Worm (Caenorhabditis elegans) whole organism, young adult: ENCODE data around the gene B0244.17.

Experiments
- B0261.1 ChIP-seq: sonication (generic microtip); optimal IDR thresholded peaks from 2 replicates; lab custom pipeline; 2016; ENCODE audit warnings: mild to moderate bottlenecking, missing genetic modification characterization, moderate library complexity, missing compliant biosample characterization
- F33H1.4 ChIP-seq: fragments of 200-800 bp; sonication (Bioruptor generic); IDR thresholded peaks from 2 replicates; pipeline ENCODE4 v1.3.6; 2022; ENCODE audit warnings: missing genetic modification reagents, missing genetic modification characterization, missing compliant biosample characterization
- F39B2.1 ChIP-seq: fragments of 200-800 bp; sonication (Bioruptor generic); IDR thresholded peaks from 2 replicates; pipeline ENCODE4 v1.3.6; 2022; ENCODE audit warnings: missing genetic modification reagents, missing genetic modification characterization, missing compliant biosample characterization
- F52B5.7 ChIP-seq: sonication (generic microtip); optimal IDR thresholded peaks from 2 replicates; lab custom pipeline; 2016; ENCODE audit warnings: mild to moderate bottlenecking, missing genetic modification characterization, missing compliant biosample characterization
- F57A8.1 ChIP-seq: fragments of 200-800 bp; sonication (Bioruptor generic); optimal IDR thresholded peaks from 2 replicates; lab custom pipeline; 2018; ENCODE audit warnings: mild to moderate bottlenecking, missing genetic modification characterization, moderate library complexity, missing compliant biosample characterization
- K11D2.4 ChIP-seq: fragments of 200-800 bp; sonication (Bioruptor generic); IDR thresholded peaks from 2 replicates; pipeline ENCODE4 v1.3.6; 2022; ENCODE audit warnings: missing genetic modification reagents, missing genetic modification characterization, missing compliant biosample characterization
- K12H6.12 ChIP-seq: fragments of 200-800 bp; sonication (Bioruptor generic); optimal IDR thresholded peaks from 2 replicates; lab custom pipeline; 2018; ENCODE audit warnings: mild to moderate bottlenecking, missing genetic modification characterization, missing compliant biosample characterization
- T07F8.4 ChIP-seq: sonication (generic microtip); optimal IDR thresholded peaks from 2 replicates; lab custom pipeline; 2016; ENCODE audit warnings: mild to moderate bottlenecking, missing genetic modification characterization, moderate library complexity, missing compliant biosample characterization
- T26A5.8 ChIP-seq: sonication (generic microtip); optimal IDR thresholded peaks from 2 replicates; lab custom pipeline; 2016; ENCODE audit warnings: missing genetic modification characterization, missing compliant biosample characterization
- Y53F4B.3 ChIP-seq: fragments of 200-800 bp; sonication (Bioruptor generic); IDR thresholded peaks from 2 replicates; pipeline ENCODE4 v1.3.6; 2022; ENCODE audit warnings: missing genetic modification reagents, missing genetic modification characterization, missing compliant biosample characterization
- Y67H2A.10 ChIP-seq: fragments of 200-800 bp; sonication (Bioruptor generic); conservative IDR thresholded peaks from 2 replicates; pipeline ENCODE4 v1.3.6; 2022; ENCODE audit warnings: missing genetic modification reagents, missing genetic modification characterization, missing compliant biosample characterization
- ZK185.1 ChIP-seq: sonication (generic microtip); optimal IDR thresholded peaks from 2 replicates; lab custom pipeline; 2016; ENCODE audit warnings: mild to moderate bottlenecking, missing genetic modification characterization, missing compliant biosample characterization; ENCODE audit not compliant: poor library complexity, severe bottlenecking
- akir-1 ChIP-seq: fragments of 200-800 bp; sonication (Bioruptor generic); optimal IDR thresholded peaks from 2 replicates; lab custom pipeline; 2018; ENCODE audit warnings: mild to moderate bottlenecking, missing genetic modification characterization, moderate library complexity, missing compliant biosample characterization
- ama-1 ChIP-seq, 3 experiments: fragments of 150-350 bp in 1 of 3; sonication (generic microtip) in 2 of 3; optimal IDR thresholded peaks; 2 replicates each; lab custom pipeline; 2014 to 2018; ENCODE audit warnings: missing biosample characterization in 2 of 3, missing genetic modification characterization in 2 of 3, missing genetic modification reagents in 2 of 3
- atf-7 ChIP-seq: sonication (generic microtip); optimal IDR thresholded peaks from 2 replicates; lab custom pipeline; 2017; ENCODE audit warnings: mild to moderate bottlenecking, missing genetic modification characterization, missing compliant biosample characterization
- cebp-1 ChIP-seq, 2 experiments: fragments of 200-800 bp in 1 of 2; sonication (Bioruptor generic) in 1 of 2; sonication (generic microtip) in 1 of 2; IDR thresholded peaks in 1 of 2; optimal IDR thresholded peaks in 1 of 2; 2 replicates each; pipeline versions ENCODE4 v1.3.6 to Lab custom; 2017 to 2022; ENCODE audit warnings: missing compliant biosample characterization in 2 of 2, missing genetic modification characterization in 2 of 2, mild to moderate bottlenecking in 1 of 2, missing genetic modification reagents in 1 of 2, moderate library complexity in 1 of 2
- ceh-100 ChIP-seq: fragments of 200-800 bp; sonication (Bioruptor generic); IDR thresholded peaks from 2 replicates; pipeline ENCODE4 v1.3.6; 2022; ENCODE audit warnings: missing genetic modification reagents, missing genetic modification characterization, missing compliant biosample characterization
- ceh-27 ChIP-seq: fragments of 200-800 bp; sonication (Bioruptor generic); optimal IDR thresholded peaks from 2 replicates; lab custom pipeline; 2018; ENCODE audit warnings: mild to moderate bottlenecking, missing genetic modification characterization, moderate library complexity, missing compliant biosample characterization
- chd-7 ChIP-seq: sonication (generic microtip); optimal IDR thresholded peaks from 2 replicates; lab custom pipeline; 2016; ENCODE audit warnings: mild to moderate bottlenecking, missing genetic modification characterization, moderate library complexity, missing compliant biosample characterization
- dpff-1 ChIP-seq: sonication (generic microtip); optimal IDR thresholded peaks from 2 replicates; lab custom pipeline; 2017; ENCODE audit warnings: mild to moderate bottlenecking, missing genetic modification characterization, missing compliant biosample characterization
- egl-44 ChIP-seq: fragments of 200-800 bp; sonication (Bioruptor generic); IDR thresholded peaks from 2 replicates; pipeline ENCODE4 v1.3.6; 2022; ENCODE audit warnings: missing genetic modification reagents, missing genetic modification characterization, missing compliant biosample characterization
- egrh-3 ChIP-seq: fragments of 200-800 bp; sonication (Bioruptor generic); IDR thresholded peaks from 2 replicates; pipeline ENCODE4 v1.3.6; 2022; ENCODE audit warnings: missing genetic modification reagents, missing genetic modification characterization, missing compliant biosample characterization
- hlh-12 ChIP-seq: sonication (generic microtip); optimal IDR thresholded peaks from 2 replicates; lab custom pipeline; 2016; ENCODE audit warnings: missing genetic modification characterization, missing compliant biosample characterization
- hlh-26 ChIP-seq: fragments of 200-800 bp; sonication (Bioruptor generic); conservative IDR thresholded peaks from 2 replicates; pipeline ENCODE4 v1.3.6; 2022; ENCODE audit warnings: missing genetic modification reagents, missing genetic modification characterization, missing compliant biosample characterization
- hmg-1.2 ChIP-seq: fragments of 200-800 bp; sonication (Bioruptor generic); IDR thresholded peaks from 2 replicates; pipeline ENCODE4 v1.3.6; 2022; ENCODE audit warnings: missing genetic modification reagents, missing genetic modification characterization, missing compliant biosample characterization
- lag-1 ChIP-seq: fragments of 200-800 bp; sonication (Bioruptor generic); IDR thresholded peaks from 2 replicates; pipeline ENCODE4 v1.3.6; 2022; ENCODE audit warnings: missing genetic modification reagents, missing genetic modification characterization, missing compliant biosample characterization
- let-607 ChIP-seq, 2 experiments: fragments of 200-800 bp in 1 of 2; sonication (Bioruptor generic) in 1 of 2; sonication (generic microtip) in 1 of 2; optimal IDR thresholded peaks; 2 replicates each; lab custom pipeline; 2016 to 2018; ENCODE audit warnings: mild to moderate bottlenecking in 2 of 2, missing compliant biosample characterization in 2 of 2, missing genetic modification characterization in 2 of 2, moderate library complexity in 2 of 2, missing genotype in 1 of 2
- lin-35 ChIP-seq, 3 experiments: fragments of 150-350 bp in 2 of 3; sonication (generic microtip) in 1 of 3; optimal IDR thresholded peaks; 2 replicates each; lab custom pipeline; 2014 to 2018; ENCODE audit warnings: missing biosample characterization in 3 of 3, missing genetic modification characterization in 3 of 3, missing genetic modification reagents in 3 of 3
- lin-40 ChIP-seq: sonication (generic microtip); optimal IDR thresholded peaks from 2 replicates; lab custom pipeline; 2016; ENCODE audit warnings: missing genetic modification characterization, mild to moderate bottlenecking, missing compliant biosample characterization, missing genotype, missing genetic modification reagents
- mcd-1 ChIP-seq: fragments of 200-800 bp; sonication (Bioruptor generic); IDR thresholded peaks from 2 replicates; pipeline ENCODE4 v1.3.6; 2022; ENCODE audit warnings: missing genetic modification reagents, missing genetic modification characterization, missing compliant biosample characterization
- mes-4 ChIP-seq: sonication (generic microtip); optimal IDR thresholded peaks from 2 replicates; lab custom pipeline; 2016; ENCODE audit warnings: missing genotype, missing genetic modification characterization, missing compliant biosample characterization
- mxl-1 ChIP-seq: sonication (generic microtip); optimal IDR thresholded peaks from 2 replicates; lab custom pipeline; 2016; ENCODE audit warnings: missing genetic modification characterization, missing compliant biosample characterization
- nfya-1 ChIP-seq: sonication (generic microtip); optimal IDR thresholded peaks from 2 replicates; lab custom pipeline; 2017; ENCODE audit warnings: antibody characterized with exemption, missing compliant biosample characterization, missing genetic modification characterization, borderline replicate concordance; ENCODE audit not compliant: insufficient read depth
- nfyb-1 ChIP-seq: fragments of 200-800 bp; sonication (Bioruptor generic); IDR thresholded peaks from 2 replicates; pipeline ENCODE4 v1.3.6; 2022; ENCODE audit warnings: missing genetic modification reagents, missing genetic modification characterization, missing compliant biosample characterization
- nhr-179 ChIP-seq: sonication (generic microtip); optimal IDR thresholded peaks from 2 replicates; lab custom pipeline; 2016; ENCODE audit warnings: mild to moderate bottlenecking, missing genetic modification characterization, missing compliant biosample characterization
- nhr-27 ChIP-seq: fragments of 200-800 bp; sonication (Bioruptor generic); optimal IDR thresholded peaks from 2 replicates; lab custom pipeline; 2018; ENCODE audit warnings: mild to moderate bottlenecking, missing genetic modification characterization, moderate library complexity, missing compliant biosample characterization
- pha-4 ChIP-seq: fragments of 150-350 bp; sonication (generic microtip); optimal IDR thresholded peaks from 2 replicates; lab custom pipeline; 2014; ENCODE audit warnings: missing biosample characterization, missing genetic modification reagents, missing genetic modification characterization
- rcor-1 ChIP-seq: fragments of 200-800 bp; sonication (Bioruptor generic); IDR thresholded peaks from 2 replicates; pipeline ENCODE4 v1.3.6; 2022; ENCODE audit warnings: missing genetic modification reagents, missing genetic modification characterization, missing compliant biosample characterization
- rec-8 ChIP-seq, 2 experiments: sonication (generic microtip); optimal IDR thresholded peaks; 2 replicates each; lab custom pipeline; 2016; ENCODE audit warnings: mild to moderate bottlenecking in 2 of 2, missing genetic modification characterization in 2 of 2, missing genetic modification reagents in 2 of 2, missing genotype in 2 of 2, missing biosample characterization in 1 of 2, missing compliant biosample characterization in 1 of 2, moderate library complexity in 1 of 2
- snpc-3.4 ChIP-seq: sonication (generic microtip); optimal IDR thresholded peaks from 2 replicates; lab custom pipeline; 2017; ENCODE audit warnings: missing genetic modification characterization, mild to moderate bottlenecking, missing compliant biosample characterization, antibody characterized with exemption, moderate library complexity, missing genotype, missing genetic modification reagents
- sptf-2 ChIP-seq: fragments of 200-800 bp; sonication (Bioruptor generic); optimal IDR thresholded peaks from 2 replicates; lab custom pipeline; 2018; ENCODE audit warnings: mild to moderate bottlenecking, missing genetic modification characterization, missing compliant biosample characterization
- zfh-2 ChIP-seq: fragments of 200-800 bp; sonication (Bioruptor generic); conservative IDR thresholded peaks from 2 replicates; pipeline ENCODE4 v1.3.6; 2022; ENCODE audit warnings: missing genetic modification reagents, missing genetic modification characterization, missing compliant biosample characterization
- ztf-28 ChIP-seq: fragments of 200-800 bp; sonication (Bioruptor generic); IDR thresholded peaks from 2 replicates; pipeline ENCODE4 v1.3.6; 2022; ENCODE audit warnings: missing genetic modification reagents, missing genetic modification characterization, missing compliant biosample characterization

The B0244.17 gene

DNA sequence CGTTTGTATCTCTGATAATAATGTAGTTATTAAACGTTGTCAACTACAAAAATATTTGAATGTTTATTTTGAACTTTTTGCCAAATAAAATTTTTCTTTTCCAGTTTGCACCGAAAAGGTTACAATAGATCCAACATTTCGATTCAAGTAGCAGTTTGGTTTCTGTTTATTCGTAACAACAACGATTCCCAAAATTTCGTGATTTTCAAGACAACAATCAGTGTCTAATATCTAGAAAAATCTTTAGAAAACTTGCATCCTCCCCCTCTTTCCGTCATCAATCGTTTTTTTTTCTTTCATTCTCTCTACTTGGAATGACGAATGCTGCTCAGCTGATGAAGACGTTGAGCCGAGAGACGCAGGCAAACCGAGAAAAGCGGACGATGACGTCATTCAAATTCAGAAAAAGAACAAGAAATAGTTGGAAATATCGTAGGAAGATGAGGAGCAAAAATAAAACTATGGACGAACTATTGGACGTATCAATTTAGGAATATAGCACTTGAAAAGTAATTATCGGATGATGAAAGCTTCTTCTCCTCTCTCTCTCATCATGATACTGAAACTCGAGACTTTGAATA is 25.6 kb downstream of the B0244.17 start:
- TF ChIP-seq mcd-1 (GFP tag; lab: Robert Waterston, UW) (0 out of 2 replicates have a peak, but pooled peaks have one; percentile 48), chd-7 (tag; lab: Kevin White, UChicago) (peak; percentile 24), rec-8 (tag; optimal IDR thresholded peaks at IDR 0.05; lab: Kevin White, UChicago) (no peak), ceh-27 (GFP tag; lab: Kevin White, UChicago) (peak; percentile 17), rcor-1 (GFP tag; lab: Robert Waterston, UW) (0 out of 2 replicates have a peak, but pooled peaks have one; percentile 35), atf-7 (tag; lab: Kevin White, UChicago) (peak; percentile 95), ZK185.1 (tag; lab: Kevin White, UChicago) (peak; percentile 7), Y53F4B.3 (GFP tag; lab: Robert Waterston, UW) (no peak), hmg-1.2 (GFP tag; lab: Robert Waterston, UW) (peak; percentile 30; the same call in 1 of the 2 replicates), mxl-1 (tag; lab: Kevin White, UChicago) (no peak), lin-40 (tag; lab: Kevin White, UChicago) (peak; percentile 31), snpc-3.4 (no peak), K12H6.12 (tag; lab: Kevin White, UChicago) (peak; percentile 53), nfyb-1 (peak; percentile 57; the same call in 1 of the 2 replicates), lin-35 (GFP tag; optimal IDR thresholded peaks at IDR 0.05; lab: Kevin White, UChicago) (peak in 1 of 3 experiments; percentile 84), mes-4 (tag; lab: Kevin White, UChicago) (no peak), cebp-1 (GFP tag; IDR thresholded peaks at IDR 0.05; lab: Robert Waterston, UW) (no peak), cebp-1 (tag; optimal IDR thresholded peaks at IDR 0.05; lab: Kevin White, UChicago) (peak; percentile 35), zfh-2 (GFP tag; lab: Robert Waterston, UW) (peak; percentile 28; the same call in 1 of the 2 replicates)

ce11 chrIII:5760721-5761120 is 27.7 kb downstream of the B0244.17 start:
- TF ChIP-seq F39B2.1 (GFP tag; lab: Robert Waterston, UW): no peak
- no peak for TF ChIP-seq nhr-27 (tag; lab: Kevin White, UChicago)
- TF ChIP-seq T26A5.8 (tag; lab: Kevin White, UChicago): no peak
- no peak for TF ChIP-seq sptf-2 (GFP tag; lab: Kevin White, UChicago)
- no peak for TF ChIP-seq hmg-1.2 (GFP tag; lab: Robert Waterston, UW)
- no peak for TF ChIP-seq akir-1 (GFP tag; lab: Kevin White, UChicago)
- no peak for TF ChIP-seq lag-1 (GFP tag; lab: Robert Waterston, UW)
- TF ChIP-seq F52B5.7: no peak
- no peak for TF ChIP-seq K11D2.4 (GFP tag; lab: Robert Waterston, UW)
- TF ChIP-seq rec-8 (tag; optimal IDR thresholded peaks at IDR 0.05; lab: Kevin White, UChicago): no peak
- no peak for TF ChIP-seq nhr-179 (tag; lab: Kevin White, UChicago)
- TF ChIP-seq F33H1.4 (GFP tag; lab: Robert Waterston, UW): no peak
- TF ChIP-seq B0261.1 (tag; lab: Kevin White, UChicago): no peak
- no peak for TF ChIP-seq let-607 (tag; optimal IDR thresholded peaks at IDR 0.05; lab: Kevin White, UChicago)
- TF ChIP-seq T07F8.4: no peak
- TF ChIP-seq, all 124 proteins: peak for 0

- TF ChIP-seq ztf-28 (GFP tag; lab: Robert Waterston, UW): no peak
- no peak for TF ChIP-seq Y67H2A.10 (GFP tag; lab: Robert Waterston, UW)
- TF ChIP-seq F57A8.1 (GFP tag; lab: Kevin White, UChicago): no peak
- no peak for TF ChIP-seq hlh-12 (tag; lab: Kevin White, UChicago)
- TF ChIP-seq ama-1 (optimal IDR thresholded peaks at IDR 0.05; lab: Kevin White, UChicago): no peak
- peak in 1 of 2 experiments; percentile 48 for TF ChIP-seq ama-1 (GFP tag; optimal IDR thresholded peaks at IDR 0.05; lab: Kevin White, UChicago)
- TF ChIP-seq hlh-26 (GFP tag; lab: Robert Waterston, UW): no peak
- TF ChIP-seq pha-4 (tag; lab: Kevin White, UChicago): no peak
- no peak for TF ChIP-seq Y53F4B.3 (GFP tag; lab: Robert Waterston, UW)
- TF ChIP-seq nhr-27 (tag; lab: Kevin White, UChicago): no peak
- TF ChIP-seq egl-44 (GFP tag; lab: Robert Waterston, UW): no peak; the same call in 1 of the 2 replicates
- no peak for TF ChIP-seq dpff-1 (tag; lab: Kevin White, UChicago)
- no peak for TF ChIP-seq nfya-1 (tag; lab: Kevin White, UChicago)
- TF ChIP-seq ceh-100 (GFP tag; lab: Robert Waterston, UW): no peak
- TF ChIP-seq egrh-3: peak; percentile 36; the same call in 1 of the 2 replicates
- no peak for TF ChIP-seq K12H6.12 (tag; lab: Kevin White, UChicago)
These were observed 28.9 kb downstream of the B0244.17 start for ce11 chrIII:5761886-5762285.
